Worm (Caenorhabditis elegans) whole organism, early embryonic: Measurements from ENCODE around the gene dhs-21.

Experiments used
- aly-1 ChIP-seq: sonication (generic microtip); optimal IDR thresholded peaks from 2 replicates; lab custom pipeline; 2016; ENCODE audit warnings: missing genetic modification characterization, missing compliant biosample characterization
- ama-1 ChIP-seq: fragments of 150-350 bp; optimal IDR thresholded peaks from 2 replicates; lab custom pipeline; 2014
- ceh-13 ChIP-seq: fragments of 200-800 bp; sonication (Bioruptor generic); optimal IDR thresholded peaks from 2 replicates; lab custom pipeline; 2018; ENCODE audit warnings: mild to moderate bottlenecking, missing genetic modification characterization, missing compliant biosample characterization
- hnd-1 ChIP-seq: sonication (generic microtip); optimal IDR thresholded peaks from 2 replicates; lab custom pipeline; 2016; ENCODE audit warnings: missing genetic modification characterization, missing compliant biosample characterization
- pes-1 ChIP-seq: fragments of 200-800 bp; sonication (Bioruptor generic); IDR thresholded peaks from 2 replicates; pipeline ENCODE4 v1.3.6; 2022; ENCODE audit warnings: missing genetic modification reagents, missing genetic modification characterization, missing compliant biosample characterization
- tbx-11 ChIP-seq: fragments of 200-800 bp; sonication (Bioruptor generic); IDR thresholded peaks from 2 replicates; pipeline ENCODE4 v1.3.6; 2022; ENCODE audit warnings: missing genetic modification characterization, missing compliant biosample characterization
- tbx-37 ChIP-seq: fragments of 200-800 bp; sonication (Bioruptor generic); conservative IDR thresholded peaks from 2 replicates; pipeline ENCODE4 v1.3.6; 2022; ENCODE audit warnings: missing genetic modification reagents, missing genetic modification characterization, missing compliant biosample characterization
- tra-4 ChIP-seq: sonication (generic microtip); optimal IDR thresholded peaks from 2 replicates; lab custom pipeline; 2017; ENCODE audit warnings: missing genetic modification characterization, missing compliant biosample characterization

DNA sequence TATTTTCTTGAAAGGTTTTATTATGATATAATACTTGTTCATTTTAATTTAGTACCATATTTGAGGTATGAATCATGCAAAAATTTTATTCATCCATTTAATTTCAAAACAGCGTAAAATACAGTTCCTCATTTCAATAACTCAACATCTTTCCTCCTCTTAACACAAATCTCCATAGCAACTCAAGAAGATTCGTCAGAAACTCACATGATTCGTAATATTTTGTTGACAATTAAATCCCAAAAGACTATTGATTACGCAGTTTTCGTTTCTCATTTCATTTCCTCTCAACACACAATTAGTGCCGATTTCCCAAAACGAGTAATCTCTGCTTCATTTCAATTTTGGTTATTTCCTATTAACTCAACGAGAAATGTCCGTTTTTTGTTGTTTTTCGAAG lies 25.1 kb downstream of the dhs-21 start, which contains the start of gene R11D1.2:
- TF ChIP-seq aly-1 (tag; lab: Kevin White, UChicago) (no peak), ama-1 (lab: Kevin White, UChicago) (no peak), tbx-37 (GFP tag; lab: Robert Waterston, UW) (no peak), tra-4 (tag; lab: Kevin White, UChicago) (no peak), ceh-13 (GFP tag; lab: Kevin White, UChicago) (no peak), tbx-11 (GFP tag; lab: Robert Waterston, UW) (no peak), pes-1 (no peak), hnd-1 (tag; lab: Kevin White, UChicago) (no peak)
